Fruit fly (Drosophila melanogaster): ENCODE measurements around the gene galene.
"Not testable (repeated sequence)": the region's sequence is repeated elsewhere in the genome, so short reads cannot be mapped to it uniquely, and the experiment has no call there.

galene gene

DNA sequence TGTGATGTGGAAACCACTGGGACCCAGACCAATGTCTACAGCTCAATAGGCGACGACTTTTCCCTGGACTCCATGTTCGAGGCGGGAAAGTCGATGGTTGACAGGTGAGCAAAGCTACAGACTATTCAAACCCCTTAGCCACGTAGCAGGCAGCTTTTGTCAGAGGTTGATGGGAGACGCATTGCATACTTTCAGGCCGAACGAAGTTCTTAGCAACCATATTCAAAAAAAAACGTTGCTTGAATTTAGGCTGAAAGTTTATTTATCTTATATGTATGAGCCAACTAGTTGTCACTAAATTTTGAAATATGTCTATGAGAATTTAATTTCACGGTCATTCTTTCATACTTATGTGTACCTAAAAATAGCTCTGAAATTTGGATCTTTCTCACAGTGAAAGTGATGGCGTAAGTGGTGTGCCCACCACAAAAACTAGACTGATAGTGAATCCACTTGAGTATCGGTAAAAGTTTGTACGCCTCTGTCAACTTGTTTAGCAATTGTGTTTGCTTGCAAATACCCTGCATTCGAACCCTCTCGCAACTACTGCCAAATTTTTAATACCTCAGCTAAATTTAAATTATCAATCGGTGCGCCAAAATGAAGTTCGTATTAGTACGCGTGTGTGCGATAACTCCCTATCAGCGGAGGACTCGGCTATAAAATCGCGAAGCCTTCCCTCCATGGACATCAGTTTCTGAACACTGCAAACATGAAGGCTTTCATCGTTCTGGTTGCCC lies 28.7 kb upstream of the galene start, which contains the start of gene LysB:
LysB (plus strand) TSS at position 690 of the 740 bp plus-strand sequence.
- TF ChIP-seq psq (optimal IDR thresholded peaks at IDR 0.05) = no peak
- no peak for TF ChIP-seq insv (optimal IDR thresholded peaks at IDR 0.05)
- no peak for TF ChIP-seq Sin3A (optimal IDR thresholded peaks at IDR 0.05)
- no peak for TF ChIP-seq ttk (optimal IDR thresholded peaks at IDR 0.05)
- TF ChIP-seq h (optimal IDR thresholded peaks at IDR 0.05) = no peak
- TF ChIP-seq Myc (optimal IDR thresholded peaks at IDR 0.05) = no peak

DNA sequence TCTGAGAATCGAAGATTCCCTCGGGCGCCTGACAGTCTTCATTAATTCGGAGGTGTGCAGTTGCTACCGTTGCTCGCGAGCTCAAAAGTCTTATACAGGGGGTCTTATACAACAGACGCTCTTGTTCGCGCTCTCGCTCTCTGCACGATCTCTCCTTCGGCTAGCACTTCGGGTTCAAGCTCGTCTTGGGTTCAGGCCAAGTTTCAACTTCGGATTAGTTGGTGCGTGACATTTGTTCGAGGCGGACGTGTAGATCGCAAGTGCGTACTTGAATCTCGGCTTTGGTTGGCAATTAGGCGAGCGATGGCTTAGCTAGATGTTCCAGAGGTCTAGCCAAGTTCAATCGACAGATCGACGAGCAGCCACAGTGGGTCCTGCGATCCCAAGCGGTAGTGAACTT lies 27.3 kb upstream of the galene start:
- TF ChIP-seq ttk (optimal IDR thresholded peaks at IDR 0.05) (no peak), insv (optimal IDR thresholded peaks at IDR 0.05) (no peak), psq (optimal IDR thresholded peaks at IDR 0.05) (no peak), Sin3A (optimal IDR thresholded peaks at IDR 0.05) (no peak), h (optimal IDR thresholded peaks at IDR 0.05) (no peak), Myc (optimal IDR thresholded peaks at IDR 0.05) (no peak)

DNA sequence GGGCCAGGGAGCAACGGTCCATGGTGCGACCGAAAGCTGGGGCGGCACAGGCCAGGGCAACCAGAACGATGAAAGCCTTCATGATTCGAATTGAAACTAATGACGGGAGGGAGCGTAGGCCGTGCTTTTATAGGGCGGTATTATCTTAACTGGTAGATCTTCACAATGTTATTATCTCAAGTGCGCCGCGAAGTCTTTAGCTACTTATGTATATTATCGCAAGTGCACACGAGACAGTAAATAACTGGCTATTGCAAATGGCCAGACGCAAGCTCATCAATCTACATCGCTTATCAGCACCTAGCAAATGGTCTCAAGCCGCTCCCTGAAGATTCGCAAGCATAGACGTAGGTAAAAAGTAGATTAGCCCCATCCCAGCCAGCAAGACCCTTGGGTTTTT lies 24.4 kb upstream of the galene start, which contains the start of gene LysD:
LysD (minus strand) TSS at position 101 of the 400 bp plus-strand sequence.
- TF ChIP-seq Myc (optimal IDR thresholded peaks at IDR 0.05) (no peak), psq (optimal IDR thresholded peaks at IDR 0.05) (no peak), ttk (optimal IDR thresholded peaks at IDR 0.05) (no peak), insv (optimal IDR thresholded peaks at IDR 0.05) (no peak), h (optimal IDR thresholded peaks at IDR 0.05) (no peak), Sin3A (optimal IDR thresholded peaks at IDR 0.05) (no peak)

DNA sequence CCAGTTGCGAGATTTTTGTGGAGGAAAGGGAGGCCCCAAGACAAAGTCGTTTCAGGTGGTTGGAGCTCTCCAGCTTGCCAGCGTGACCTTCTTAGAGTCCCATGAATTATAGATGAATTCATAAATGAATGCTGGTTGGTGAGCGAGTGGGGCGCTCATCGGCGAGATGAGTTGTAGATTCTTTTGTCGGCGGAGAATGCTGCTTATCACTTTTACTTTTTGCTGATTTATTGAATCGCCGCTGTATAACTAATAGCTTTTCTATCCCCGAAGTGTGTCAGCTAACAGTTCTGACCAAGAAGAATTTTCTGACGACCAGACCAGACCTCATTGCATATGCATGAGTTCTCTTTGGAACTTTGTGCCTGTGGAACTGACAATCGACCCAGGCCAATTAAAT lies 23.4 kb upstream of the galene start:
- no peak for TF ChIP-seq ttk (optimal IDR thresholded peaks at IDR 0.05)
- TF ChIP-seq Sin3A (optimal IDR thresholded peaks at IDR 0.05) = no peak
- no peak for TF ChIP-seq Myc (optimal IDR thresholded peaks at IDR 0.05)
- no peak for TF ChIP-seq h (optimal IDR thresholded peaks at IDR 0.05)
- TF ChIP-seq insv (optimal IDR thresholded peaks at IDR 0.05) = no peak
- no peak for TF ChIP-seq psq (optimal IDR thresholded peaks at IDR 0.05)

DNA sequence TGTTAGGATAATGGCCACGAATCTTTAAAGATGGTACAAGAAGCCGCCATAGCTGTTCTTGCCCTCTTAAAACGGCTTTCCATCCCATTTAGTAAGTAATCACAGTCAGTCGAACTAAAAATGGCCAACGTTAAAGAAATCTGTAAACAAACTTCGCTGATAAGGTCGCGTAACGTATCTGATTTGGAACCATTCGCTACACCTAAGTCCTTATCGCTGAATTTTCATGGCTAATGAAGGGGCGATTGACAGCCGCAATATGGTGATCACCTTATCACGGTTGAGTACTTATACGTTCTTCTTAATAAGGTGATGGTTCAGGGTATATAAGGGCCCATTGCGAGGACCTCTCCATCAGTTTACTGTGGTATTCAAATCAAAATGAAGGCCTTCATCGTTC lies 23.0 kb upstream of the galene start, which contains the start of gene LysE:
LysE (plus strand) TSS at position 257 of the 400 bp plus-strand sequence.
- no peak for TF ChIP-seq Myc (optimal IDR thresholded peaks at IDR 0.05)
- no peak for TF ChIP-seq h (optimal IDR thresholded peaks at IDR 0.05)
- no peak for TF ChIP-seq psq (optimal IDR thresholded peaks at IDR 0.05)
- TF ChIP-seq insv (optimal IDR thresholded peaks at IDR 0.05) = no peak
- no peak for TF ChIP-seq ttk (optimal IDR thresholded peaks at IDR 0.05)
- TF ChIP-seq Sin3A (optimal IDR thresholded peaks at IDR 0.05) = no peak

DNA sequence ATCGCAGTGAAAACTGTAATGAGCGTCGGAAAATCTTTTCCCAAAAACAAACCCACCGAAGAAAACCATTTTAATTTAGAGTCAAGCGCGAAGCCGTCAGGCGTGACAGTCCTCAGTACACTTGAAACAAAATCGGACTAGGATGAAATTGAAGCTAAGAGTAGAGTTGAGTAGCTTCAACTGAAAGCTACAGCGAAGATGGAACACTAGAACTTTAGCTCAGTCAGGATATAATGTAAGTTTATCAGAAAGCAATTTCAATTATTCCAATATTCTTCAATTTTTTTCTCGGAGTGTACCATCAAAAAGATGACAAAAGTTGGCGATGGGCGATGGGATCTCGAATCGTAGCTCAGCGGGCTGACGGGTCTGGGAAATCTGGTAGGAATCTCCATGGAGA lies 19.1 kb upstream of the galene start:
- no peak for TF ChIP-seq insv (optimal IDR thresholded peaks at IDR 0.05)
- no peak for TF ChIP-seq psq (optimal IDR thresholded peaks at IDR 0.05)
- no peak for TF ChIP-seq Sin3A (optimal IDR thresholded peaks at IDR 0.05)
- TF ChIP-seq Myc (optimal IDR thresholded peaks at IDR 0.05) = no peak
- no peak for TF ChIP-seq h (optimal IDR thresholded peaks at IDR 0.05)
- no peak for TF ChIP-seq ttk (optimal IDR thresholded peaks at IDR 0.05)

DNA sequence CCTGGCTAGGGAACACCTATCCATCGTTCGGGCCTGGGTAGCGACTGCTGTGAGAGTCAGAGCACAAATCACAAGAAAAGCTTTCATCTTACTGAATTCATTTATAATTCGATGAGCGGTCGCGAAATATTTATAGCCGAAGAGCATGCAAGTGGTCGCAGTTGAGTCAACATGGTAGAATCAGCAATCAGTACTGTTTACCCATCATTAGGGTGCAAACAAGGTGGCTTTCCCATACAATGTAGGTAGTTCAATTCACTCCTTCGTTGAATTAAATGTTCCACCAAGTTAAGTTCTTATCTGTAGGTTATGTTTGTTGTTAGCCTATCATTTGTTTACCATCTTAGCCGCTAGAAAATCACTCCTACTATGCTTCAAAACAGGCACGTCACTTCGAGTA lies 16.9 kb upstream of the galene start, which contains the start of gene LysP:
LysP (minus strand) TSS at position 101 of the 400 bp plus-strand sequence.
- no peak for TF ChIP-seq insv (optimal IDR thresholded peaks at IDR 0.05)
- TF ChIP-seq ttk (optimal IDR thresholded peaks at IDR 0.05) = no peak
- TF ChIP-seq psq (optimal IDR thresholded peaks at IDR 0.05) = no peak
- no peak for TF ChIP-seq Sin3A (optimal IDR thresholded peaks at IDR 0.05)
- no peak for TF ChIP-seq Myc (optimal IDR thresholded peaks at IDR 0.05)
- TF ChIP-seq h (optimal IDR thresholded peaks at IDR 0.05) = no peak

- TF ChIP-seq h (optimal IDR thresholded peaks at IDR 0.05) (no peak), Sin3A (optimal IDR thresholded peaks at IDR 0.05) (no peak), insv (optimal IDR thresholded peaks at IDR 0.05) (no peak), Myc (optimal IDR thresholded peaks at IDR 0.05) (no peak), psq (optimal IDR thresholded peaks at IDR 0.05) (no peak), ttk (optimal IDR thresholded peaks at IDR 0.05) (no peak)
These were observed 8.2 kb upstream of the galene start, which contains the start of gene LysS for dm6 chr3L:1227303-1227797. LysS (plus strand) TSS chr3L:1227747.

- TF ChIP-seq ttk (optimal IDR thresholded peaks at IDR 0.05) = no peak
- no peak for TF ChIP-seq Myc (optimal IDR thresholded peaks at IDR 0.05)
- TF ChIP-seq h (optimal IDR thresholded peaks at IDR 0.05) = no peak
- TF ChIP-seq psq (optimal IDR thresholded peaks at IDR 0.05) = no peak
- no peak for TF ChIP-seq Sin3A (optimal IDR thresholded peaks at IDR 0.05)
- no peak for TF ChIP-seq insv (optimal IDR thresholded peaks at IDR 0.05)
These were observed 2.9 kb upstream of the galene start, which contains the start of gene CG33965 for dm6 chr3L:1232582-1232981. CG33965 (plus strand) TSS chr3L:1232882.

DNA sequence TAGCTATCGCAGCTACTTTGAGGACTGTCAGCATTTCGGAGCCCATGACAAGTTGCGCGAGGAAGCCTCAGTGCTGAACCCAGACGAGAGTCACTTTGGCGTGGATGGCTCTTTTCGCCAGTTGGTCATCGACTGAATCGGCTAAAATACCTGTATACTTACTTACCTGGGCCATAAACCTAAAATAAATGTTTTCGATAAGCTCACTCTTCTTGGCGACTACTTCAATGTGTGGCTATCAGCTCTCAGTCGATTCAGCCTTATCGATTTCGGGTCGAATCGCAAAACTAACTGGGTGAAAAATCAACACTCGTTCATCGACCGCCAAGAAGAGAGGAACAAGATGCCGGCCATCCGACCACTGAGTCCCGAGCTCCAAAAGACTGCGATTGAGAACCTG lies 1.7 kb upstream of the galene start, which contains the start of gene CG33966:
CG33966 (plus strand) TSS at position 301 of the 400 bp plus-strand sequence.
- TF ChIP-seq ttk (optimal IDR thresholded peaks at IDR 0.05) (no peak), h (optimal IDR thresholded peaks at IDR 0.05) (no peak), Sin3A (optimal IDR thresholded peaks at IDR 0.05) (no peak), Myc (optimal IDR thresholded peaks at IDR 0.05) (no peak)

DNA sequence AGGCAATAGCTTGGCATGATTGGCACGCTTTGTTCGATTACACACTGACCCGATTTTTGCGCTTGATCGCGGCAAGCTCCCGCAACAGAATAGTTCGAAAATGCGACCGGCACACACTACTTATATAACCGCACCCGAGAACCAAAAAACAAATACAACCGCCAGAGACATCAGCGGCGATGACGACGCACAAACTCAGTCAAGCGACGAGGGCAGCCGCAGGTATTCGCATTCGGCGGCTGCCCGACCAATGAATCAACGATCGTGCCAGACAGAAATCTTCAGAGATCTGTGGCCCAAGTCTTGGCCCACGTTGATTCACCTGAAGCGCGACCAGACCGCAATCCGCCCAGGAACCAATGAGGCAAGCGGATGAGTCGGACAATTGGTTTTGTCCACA lies 2.7 kb downstream of the galene start, which contains the start of gene CG9192:
CG9192 (minus strand) TSS at position 101 of the 400 bp plus-strand sequence.
- TF ChIP-seq insv (optimal IDR thresholded peaks at IDR 0.05) (no peak), Sin3A (optimal IDR thresholded peaks at IDR 0.05) (no peak), psq (optimal IDR thresholded peaks at IDR 0.05) (no peak), h (optimal IDR thresholded peaks at IDR 0.05) (no peak)

DNA sequence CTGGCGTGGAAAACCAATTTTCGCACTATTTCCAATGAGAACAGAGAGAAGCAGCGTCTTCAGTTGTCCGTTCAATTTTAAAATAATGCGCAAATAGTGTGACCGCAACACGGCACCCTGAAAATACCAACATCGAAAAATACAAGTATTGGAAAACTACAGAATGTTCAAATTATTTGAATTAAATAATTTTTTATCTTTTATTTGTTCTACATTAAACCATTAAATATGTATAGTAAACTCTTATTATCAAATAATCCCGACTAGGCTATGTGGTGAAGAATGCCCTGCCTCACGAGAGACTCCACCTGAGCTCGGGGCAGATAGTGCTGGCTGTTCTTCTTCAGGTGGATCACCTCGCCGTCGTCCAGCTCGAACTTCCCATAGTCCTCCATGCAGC lies 10.3 kb downstream of the galene start, which contains the start of gene Klp61F:
Klp61F (minus strand) TSS at position 101 of the 400 bp plus-strand sequence.
- not testable (repeated sequence) for TF ChIP-seq ttk, h, Sin3A (optimal IDR thresholded peaks at IDR 0.05)
